Worm (Caenorhabditis elegans) whole organism, young adult: Measurements from ENCODE around the gene F22F7.8.

Source experiments
- D2030.7 ChIP-seq: fragments of 200-800 bp; sonication (Bioruptor generic); IDR thresholded peaks from 2 replicates; pipeline ENCODE4 v1.3.6; 2022; ENCODE audit warnings: missing genetic modification reagents, missing genetic modification characterization, missing compliant biosample characterization
- athp-1 ChIP-seq: sonication (generic microtip); optimal IDR thresholded peaks from 2 replicates; lab custom pipeline; 2017; ENCODE audit warnings: mild to moderate bottlenecking, missing genetic modification characterization, missing compliant biosample characterization
- ceh-40 ChIP-seq: fragments of 200-800 bp; sonication (Bioruptor generic); IDR thresholded peaks from 2 replicates; pipeline ENCODE4 v1.3.6; 2022; ENCODE audit warnings: missing genetic modification characterization, missing compliant biosample characterization
- chd-7 ChIP-seq: sonication (generic microtip); optimal IDR thresholded peaks from 2 replicates; lab custom pipeline; 2016; ENCODE audit warnings: mild to moderate bottlenecking, missing genetic modification characterization, moderate library complexity, missing compliant biosample characterization
- efl-1 ChIP-seq: fragments of 150-350 bp; optimal IDR thresholded peaks from 2 replicates; lab custom pipeline; 2014; ENCODE audit warnings: missing biosample characterization, missing genetic modification reagents, missing genetic modification characterization
- snpc-3.4 ChIP-seq: sonication (generic microtip); optimal IDR thresholded peaks from 2 replicates; lab custom pipeline; 2017; ENCODE audit warnings: missing genetic modification characterization, mild to moderate bottlenecking, missing compliant biosample characterization, antibody characterized with exemption, moderate library complexity, missing genotype, missing genetic modification reagents
- snpc-4 ChIP-seq, 5 experiments: fragments of 150-350 bp in 1 of 5; sonication (generic microtip) in 4 of 5; optimal IDR thresholded peaks; 2 replicates each; lab custom pipeline; 2014 to 2018; ENCODE audit warnings: missing genetic modification characterization in 5 of 5, missing biosample characterization in 3 of 5, antibody characterized with exemption in 2 of 5, mild to moderate bottlenecking in 2 of 5, missing compliant biosample characterization in 2 of 5, missing genotype in 2 of 5, moderate library complexity in 2 of 5, missing genetic modification reagents in 1 of 5

- TF ChIP-seq athp-1 (tag; lab: Kevin White, UChicago) (no peak), snpc-4 (GFP tag; optimal IDR thresholded peaks at IDR 0.05; lab: Kevin White, UChicago) (no peak), snpc-4 (tag; optimal IDR thresholded peaks at IDR 0.05; lab: Kevin White, UChicago) (no peak), D2030.7 (GFP tag; lab: Robert Waterston, UW) (no peak), chd-7 (tag; lab: Kevin White, UChicago) (no peak), snpc-3.4 (tag; lab: Kevin White, UChicago) (no peak), ceh-40 (GFP tag; lab: Robert Waterston, UW) (no peak), efl-1 (GFP tag; lab: Kevin White, UChicago) (no peak)
Measured at ce11 chrV:2153274-2153673, 31.5 kb upstream of the F22F7.8 start, which contains the start of gene srbc-23.
